Fruit fly (Drosophila melanogaster) S2 (cell line): ENCODE data around the gene CG15336.

Experiments
- CG8478 ChIP-seq: fragments of >200 bp; optimal IDR thresholded peaks from 2 replicates; lab custom pipeline; 2018
- CTCF ChIP-seq, 2 experiments: fragments of >200 bp; optimal IDR thresholded peaks; 2 replicates each; lab custom pipeline; 2018

dm6 chrX:8125224-8125649, 22.5 kb upstream of the CG15336 start:
- TF ChIP-seq CG8478 (lab: Kevin White, UChicago) (no peak), CTCF (optimal IDR thresholded peaks at IDR 0.05; lab: Kevin White, UChicago) (no peak)
